Worm (Caenorhabditis elegans) whole organism, young adult: Measurements from ENCODE around the gene T16H12.2.

Experiments used
- B0261.1 ChIP-seq: sonication (generic microtip); optimal IDR thresholded peaks from 2 replicates; lab custom pipeline; 2016; ENCODE audit warnings: mild to moderate bottlenecking, missing genetic modification characterization, moderate library complexity, missing compliant biosample characterization
- B0336.3 ChIP-seq: fragments of 200-800 bp; sonication (Bioruptor generic); IDR thresholded peaks from 2 replicates; pipeline ENCODE4 v1.3.6; 2022; ENCODE audit warnings: missing genetic modification characterization, missing compliant biosample characterization
- D2030.7 ChIP-seq: fragments of 200-800 bp; sonication (Bioruptor generic); IDR thresholded peaks from 2 replicates; pipeline ENCODE4 v1.3.6; 2022; ENCODE audit warnings: missing genetic modification reagents, missing genetic modification characterization, missing compliant biosample characterization
- F33H1.4 ChIP-seq: fragments of 200-800 bp; sonication (Bioruptor generic); IDR thresholded peaks from 2 replicates; pipeline ENCODE4 v1.3.6; 2022; ENCODE audit warnings: missing genetic modification reagents, missing genetic modification characterization, missing compliant biosample characterization
- F55B11.4 ChIP-seq: sonication (generic microtip); optimal IDR thresholded peaks from 2 replicates; lab custom pipeline; 2016; ENCODE audit warnings: missing compliant biosample characterization, missing genetic modification characterization, borderline replicate concordance; ENCODE audit not compliant: insufficient read depth
- F57A8.1 ChIP-seq: fragments of 200-800 bp; sonication (Bioruptor generic); optimal IDR thresholded peaks from 2 replicates; lab custom pipeline; 2018; ENCODE audit warnings: mild to moderate bottlenecking, missing genetic modification characterization, moderate library complexity, missing compliant biosample characterization
- T07F8.4 ChIP-seq: sonication (generic microtip); optimal IDR thresholded peaks from 2 replicates; lab custom pipeline; 2016; ENCODE audit warnings: mild to moderate bottlenecking, missing genetic modification characterization, moderate library complexity, missing compliant biosample characterization
- Y56A3A.18 ChIP-seq: fragments of 200-800 bp; sonication (Bioruptor generic); IDR thresholded peaks from 2 replicates; pipeline ENCODE4 v1.3.6; 2022; ENCODE audit warnings: missing genetic modification reagents, missing genetic modification characterization, missing compliant biosample characterization
- Y95B8A.8 ChIP-seq: fragments of 200-800 bp; sonication (Bioruptor generic); IDR thresholded peaks from 2 replicates; pipeline ENCODE4 v1.3.6; 2022; ENCODE audit warnings: missing genetic modification reagents, missing genetic modification characterization, missing compliant biosample characterization
- aptf-2 ChIP-seq: fragments of 200-800 bp; sonication (Bioruptor generic); conservative IDR thresholded peaks from 2 replicates; pipeline ENCODE4 v1.3.6; 2022; ENCODE audit warnings: missing genetic modification reagents, missing genetic modification characterization, missing compliant biosample characterization
- athp-1 ChIP-seq: sonication (generic microtip); optimal IDR thresholded peaks from 2 replicates; lab custom pipeline; 2017; ENCODE audit warnings: mild to moderate bottlenecking, missing genetic modification characterization, missing compliant biosample characterization
- bed-1 ChIP-seq: fragments of 200-800 bp; sonication (Bioruptor generic); IDR thresholded peaks from 2 replicates; pipeline ENCODE4 v1.3.6; 2022; ENCODE audit warnings: missing genetic modification reagents, missing genetic modification characterization, missing compliant biosample characterization
- ceh-100 ChIP-seq: fragments of 200-800 bp; sonication (Bioruptor generic); IDR thresholded peaks from 2 replicates; pipeline ENCODE4 v1.3.6; 2022; ENCODE audit warnings: missing genetic modification reagents, missing genetic modification characterization, missing compliant biosample characterization
- ceh-79 ChIP-seq: sonication (generic microtip); optimal IDR thresholded peaks from 2 replicates; lab custom pipeline; 2017; ENCODE audit warnings: mild to moderate bottlenecking, missing genetic modification characterization, missing compliant biosample characterization
- efl-1 ChIP-seq: fragments of 150-350 bp; optimal IDR thresholded peaks from 2 replicates; lab custom pipeline; 2014; ENCODE audit warnings: missing biosample characterization, missing genetic modification reagents, missing genetic modification characterization
- him-1 ChIP-seq: sonication (generic microtip); optimal IDR thresholded peaks from 2 replicates; lab custom pipeline; 2016; ENCODE audit warnings: missing genotype, missing genetic modification reagents, missing genetic modification characterization, missing compliant biosample characterization
- hrde-1 ChIP-seq: sonication (generic microtip); optimal IDR thresholded peaks from 2 replicates; lab custom pipeline; 2016; ENCODE audit warnings: missing genetic modification characterization, mild to moderate bottlenecking, missing compliant biosample characterization, moderate library complexity, missing genotype, missing genetic modification reagents, borderline replicate concordance
- let-607 ChIP-seq, 2 experiments: fragments of 200-800 bp in 1 of 2; sonication (Bioruptor generic) in 1 of 2; sonication (generic microtip) in 1 of 2; optimal IDR thresholded peaks; 2 replicates each; lab custom pipeline; 2016 to 2018; ENCODE audit warnings: mild to moderate bottlenecking in 2 of 2, missing compliant biosample characterization in 2 of 2, missing genetic modification characterization in 2 of 2, moderate library complexity in 2 of 2, missing genotype in 1 of 2
- lin-26 ChIP-seq: fragments of 200-800 bp; sonication (Bioruptor generic); IDR thresholded peaks from 2 replicates; pipeline ENCODE4 v1.3.6; 2022; ENCODE audit warnings: missing genetic modification reagents, missing genetic modification characterization, missing compliant biosample characterization
- lin-35 ChIP-seq, 3 experiments: fragments of 150-350 bp in 2 of 3; sonication (generic microtip) in 1 of 3; optimal IDR thresholded peaks; 2 replicates each; lab custom pipeline; 2014 to 2018; ENCODE audit warnings: missing biosample characterization in 3 of 3, missing genetic modification characterization in 3 of 3, missing genetic modification reagents in 3 of 3
- lin-54 ChIP-seq: fragments of 200-800 bp; sonication (Bioruptor generic); optimal IDR thresholded peaks from 2 replicates; lab custom pipeline; 2018; ENCODE audit warnings: mild to moderate bottlenecking, missing genetic modification characterization, missing compliant biosample characterization
- lsl-1 ChIP-seq: fragments of 200-800 bp; sonication (Bioruptor generic); optimal IDR thresholded peaks from 2 replicates; lab custom pipeline; 2018; ENCODE audit warnings: mild to moderate bottlenecking, missing genetic modification characterization, moderate library complexity, missing compliant biosample characterization
- madf-6 ChIP-seq: fragments of 200-800 bp; sonication (Bioruptor generic); IDR thresholded peaks from 2 replicates; pipeline ENCODE4 v1.3.6; 2022; ENCODE audit warnings: missing genetic modification reagents, missing genetic modification characterization, missing compliant biosample characterization
- madf-8 ChIP-seq: fragments of 200-800 bp; sonication (Bioruptor generic); conservative IDR thresholded peaks from 2 replicates; pipeline ENCODE4 v1.3.6; 2022; ENCODE audit warnings: missing genetic modification reagents, missing genetic modification characterization, missing compliant biosample characterization
- mcd-1 ChIP-seq: fragments of 200-800 bp; sonication (Bioruptor generic); IDR thresholded peaks from 2 replicates; pipeline ENCODE4 v1.3.6; 2022; ENCODE audit warnings: missing genetic modification reagents, missing genetic modification characterization, missing compliant biosample characterization
- nfya-2 ChIP-seq: fragments of 200-800 bp; sonication (Bioruptor generic); IDR thresholded peaks from 2 replicates; pipeline ENCODE4 v1.3.6; 2022; ENCODE audit warnings: missing genetic modification reagents, missing genetic modification characterization, missing compliant biosample characterization
- nfyb-1 ChIP-seq: fragments of 200-800 bp; sonication (Bioruptor generic); IDR thresholded peaks from 2 replicates; pipeline ENCODE4 v1.3.6; 2022; ENCODE audit warnings: missing genetic modification reagents, missing genetic modification characterization, missing compliant biosample characterization
- nhr-120 ChIP-seq: fragments of 200-800 bp; sonication (Bioruptor generic); IDR thresholded peaks from 2 replicates; pipeline ENCODE4 v1.3.6; 2022; ENCODE audit warnings: missing genetic modification characterization, missing compliant biosample characterization
- nhr-80 ChIP-seq: sonication (generic microtip); optimal IDR thresholded peaks from 2 replicates; lab custom pipeline; 2016; ENCODE audit warnings: missing genetic modification characterization, missing compliant biosample characterization
- nhr-90 ChIP-seq: sonication (generic microtip); optimal IDR thresholded peaks from 2 replicates; lab custom pipeline; 2016; ENCODE audit warnings: missing genotype, mild to moderate bottlenecking, missing genetic modification characterization, missing compliant biosample characterization
- rcor-1 ChIP-seq: fragments of 200-800 bp; sonication (Bioruptor generic); IDR thresholded peaks from 2 replicates; pipeline ENCODE4 v1.3.6; 2022; ENCODE audit warnings: missing genetic modification reagents, missing genetic modification characterization, missing compliant biosample characterization
- snpc-1.3 ChIP-seq: sonication (generic microtip); optimal IDR thresholded peaks from 2 replicates; lab custom pipeline; 2017; ENCODE audit warnings: missing genetic modification characterization, mild to moderate bottlenecking, missing compliant biosample characterization, antibody characterized with exemption, moderate library complexity, missing genotype, missing genetic modification reagents; ENCODE audit not compliant: insufficient read depth
- snpc-3.4 ChIP-seq: sonication (generic microtip); optimal IDR thresholded peaks from 2 replicates; lab custom pipeline; 2017; ENCODE audit warnings: missing genetic modification characterization, mild to moderate bottlenecking, missing compliant biosample characterization, antibody characterized with exemption, moderate library complexity, missing genotype, missing genetic modification reagents
- snpc-4 ChIP-seq, 5 experiments: fragments of 150-350 bp in 1 of 5; sonication (generic microtip) in 4 of 5; optimal IDR thresholded peaks; 2 replicates each; lab custom pipeline; 2014 to 2018; ENCODE audit warnings: missing genetic modification characterization in 5 of 5, missing biosample characterization in 3 of 5, antibody characterized with exemption in 2 of 5, mild to moderate bottlenecking in 2 of 5, missing compliant biosample characterization in 2 of 5, missing genotype in 2 of 5, moderate library complexity in 2 of 5, missing genetic modification reagents in 1 of 5
- somi-1 ChIP-seq: fragments of 200-800 bp; sonication (Bioruptor generic); optimal IDR thresholded peaks from 2 replicates; lab custom pipeline; 2018; ENCODE audit warnings: mild to moderate bottlenecking, missing genetic modification characterization, missing compliant biosample characterization
- ztf-18 ChIP-seq: sonication (generic microtip); optimal IDR thresholded peaks from 2 replicates; lab custom pipeline; 2016; ENCODE audit warnings: missing genotype, mild to moderate bottlenecking, missing genetic modification characterization, missing compliant biosample characterization
- ztf-28 ChIP-seq: fragments of 200-800 bp; sonication (Bioruptor generic); IDR thresholded peaks from 2 replicates; pipeline ENCODE4 v1.3.6; 2022; ENCODE audit warnings: missing genetic modification reagents, missing genetic modification characterization, missing compliant biosample characterization
- ztf-6 ChIP-seq: fragments of 200-800 bp; sonication (Bioruptor generic); IDR thresholded peaks from 2 replicates; pipeline ENCODE4 v1.3.6; 2022; ENCODE audit warnings: missing genetic modification reagents, missing genetic modification characterization, missing compliant biosample characterization

Gene T16H12.2

DNA sequence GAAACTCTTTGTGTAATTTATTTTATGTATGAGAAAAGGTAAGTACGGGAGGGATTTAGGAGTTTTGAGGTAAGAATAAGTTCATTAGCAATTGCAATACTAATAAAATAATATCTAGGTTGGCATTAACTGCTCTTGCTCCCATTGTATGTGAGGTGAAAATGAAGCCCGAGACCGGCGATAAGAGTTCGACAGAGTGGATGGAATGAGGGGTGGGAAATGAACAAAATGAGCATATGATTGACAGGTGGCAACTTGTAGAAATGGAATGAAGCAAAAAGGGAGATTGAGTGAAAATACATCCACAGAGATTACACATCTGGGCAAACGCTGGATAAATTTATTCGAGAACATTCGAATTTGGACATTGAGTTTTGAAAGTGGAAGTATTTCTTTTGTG lies 7.3 kb upstream of the T16H12.2 start (continued):
- peak in 1 of 2 experiments; percentile 68 for TF ChIP-seq let-607 (tag; optimal IDR thresholded peaks at IDR 0.05; lab: Kevin White, UChicago)
- TF ChIP-seq ceh-100 (GFP tag; lab: Robert Waterston, UW) = no peak
- no peak for TF ChIP-seq athp-1 (tag; lab: Kevin White, UChicago)
- TF ChIP-seq snpc-1.3 = no peak

DNA sequence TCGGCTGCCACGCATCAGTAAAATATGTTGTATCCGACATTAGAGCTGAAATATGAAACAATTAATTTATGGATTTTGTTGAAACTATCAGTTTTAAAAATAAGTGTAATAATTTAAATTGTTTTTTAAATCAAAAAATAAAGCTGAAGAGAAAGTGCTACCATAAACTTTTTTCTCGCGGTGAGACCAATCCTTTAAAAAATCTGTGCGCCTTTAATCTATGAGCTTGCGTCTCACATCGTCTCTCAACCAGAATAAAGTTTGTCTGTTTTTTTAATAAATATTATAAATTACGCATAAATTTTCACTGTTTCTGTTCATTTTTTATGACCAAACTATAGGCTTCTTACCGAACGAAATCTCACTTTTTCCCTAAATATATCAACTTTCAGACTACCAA lies 2.8 kb upstream of the T16H12.2 start, which contains the start of gene T16H12.3:
TSS of gene T16H12.3 (minus strand) at position 51 of the 400 bp plus-strand sequence.
- TF ChIP-seq ztf-6 (GFP tag; lab: Robert Waterston, UW) (no peak), lin-35 (GFP tag; optimal IDR thresholded peaks at IDR 0.05; lab: Kevin White, UChicago) (no peak), nfya-2 (GFP tag; lab: Robert Waterston, UW) (no peak), Y56A3A.18 (GFP tag; lab: Robert Waterston, UW) (no peak), ztf-18 (no peak), rcor-1 (no peak), F33H1.4 (peak; percentile 64), nhr-80 (tag; lab: Kevin White, UChicago) (no peak), aptf-2 (GFP tag; lab: Robert Waterston, UW) (no peak), let-607 (tag; optimal IDR thresholded peaks at IDR 0.05; lab: Kevin White, UChicago) (no peak), lsl-1 (GFP tag; lab: Kevin White, UChicago) (peak; percentile 67), ceh-79 (tag; lab: Kevin White, UChicago) (no peak), lin-26 (GFP tag; lab: Robert Waterston, UW) (no peak), madf-6 (GFP tag; lab: Robert Waterston, UW) (peak; percentile 38; the same call in 1 of the 2 replicates), F57A8.1 (GFP tag; lab: Kevin White, UChicago) (no peak), T07F8.4 (tag; lab: Kevin White, UChicago) (no peak)

ce11 chrIII:10085103-10085502 lies 980 bp upstream of the T16H12.2 start, which contains the start of gene T16H12.13:
Gene T16H12.13, plus strand, starts transcription at chrIII:10085403.
- TF ChIP-seq Y95B8A.8 (GFP tag; lab: Robert Waterston, UW) = no peak
- TF ChIP-seq somi-1 (GFP tag; lab: Kevin White, UChicago) = no peak
- no peak for TF ChIP-seq let-607 (tag; optimal IDR thresholded peaks at IDR 0.05; lab: Kevin White, UChicago)

- no peak for TF ChIP-seq lin-26 (GFP tag; lab: Robert Waterston, UW)
- TF ChIP-seq him-1 (tag; lab: Kevin White, UChicago) = no peak
- 0 out of 2 replicates have a peak, but pooled peaks have one; percentile 21 for TF ChIP-seq ztf-28 (GFP tag; lab: Robert Waterston, UW)
Measured at ce11 chrIII:10085574-10085973, 509 bp upstream of the T16H12.2 start.

DNA sequence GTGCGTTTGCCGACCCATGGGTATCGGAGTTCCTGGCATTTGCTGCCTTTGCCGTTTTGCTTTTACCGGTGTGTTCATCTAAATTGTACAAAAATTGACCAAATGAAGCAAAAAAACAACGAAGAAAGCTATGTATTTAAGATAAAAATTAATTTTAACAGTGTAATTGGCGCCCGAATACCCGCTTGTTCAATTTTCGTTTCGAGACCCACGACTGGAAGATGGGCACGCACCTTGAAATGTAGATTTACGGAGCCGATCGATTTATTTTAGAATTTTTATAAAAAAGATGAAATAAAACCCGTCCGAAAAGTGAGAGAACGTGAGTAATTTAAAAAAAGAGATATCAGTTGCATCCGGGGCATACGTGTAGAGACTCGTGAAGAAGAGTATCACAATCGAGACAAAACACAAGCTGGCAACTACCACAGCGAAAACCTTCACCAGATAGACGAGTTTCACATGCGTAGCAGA lies 2.5 kb downstream of the T16H12.2 start, which contains the start of gene hal-2:
TSS of gene hal-2 (minus strand) at position 424 of the 474 bp plus-strand sequence.
- TF ChIP-seq lin-54 (GFP tag; lab: Kevin White, UChicago) = no peak
- TF ChIP-seq snpc-4 (GFP tag; optimal IDR thresholded peaks at IDR 0.05; lab: Kevin White, UChicago) = no peak
- no peak for TF ChIP-seq snpc-4 (tag; optimal IDR thresholded peaks at IDR 0.05; lab: Kevin White, UChicago)
- TF ChIP-seq F55B11.4 (tag; lab: Kevin White, UChicago) = no peak
- TF ChIP-seq nhr-120 (GFP tag; lab: Robert Waterston, UW) = no peak
- TF ChIP-seq snpc-3.4 (tag; lab: Kevin White, UChicago) = no peak
- TF ChIP-seq madf-6 (GFP tag; lab: Robert Waterston, UW) = peak; percentile 33; the same call in 1 of the 2 replicates
- no peak for TF ChIP-seq hrde-1 (tag; lab: Kevin White, UChicago)
- no peak for TF ChIP-seq ceh-100 (GFP tag; lab: Robert Waterston, UW)
- peak; percentile 36 for TF ChIP-seq lsl-1 (GFP tag; lab: Kevin White, UChicago)
- TF ChIP-seq B0261.1 (tag; lab: Kevin White, UChicago) = no peak
- TF ChIP-seq bed-1 = no peak
- no peak for TF ChIP-seq nhr-90 (tag; lab: Kevin White, UChicago)
- 0 out of 2 replicates have a peak, but pooled peaks have one; percentile 7 for TF ChIP-seq madf-8
- no peak for TF ChIP-seq B0336.3
- no peak for TF ChIP-seq mcd-1
- TF ChIP-seq F33H1.4 = peak; percentile 73
- no peak for TF ChIP-seq aptf-2 (GFP tag; lab: Robert Waterston, UW)
- no peak for TF ChIP-seq D2030.7 (GFP tag; lab: Robert Waterston, UW)
- TF ChIP-seq efl-1 (GFP tag; lab: Kevin White, UChicago) = peak; percentile 71
- no peak for TF ChIP-seq nfyb-1
